Fruit fly (Drosophila melanogaster) whole organism, embryonic: ENCODE data around the gene AhcyL1.

ENCODE experiments used
- B-H1 ChIP-seq: fragments of 200-800 bp; sonication (Bioruptor generic); IDR thresholded peaks from 3 replicates; pipeline ENCODE4 v1.3.6; 2022; ENCODE audit warnings: missing biosample characterization, missing genetic modification characterization
- BEAF-32 ChIP-seq: fragments of 200-800 bp; sonication (Bioruptor generic); optimal IDR thresholded peaks from 3 replicates; lab custom pipeline; 2017; ENCODE audit warnings: missing biosample characterization, missing genetic modification characterization, mild to moderate bottlenecking, moderate library complexity, missing genetic modification reagents
- C15 ChIP-seq: fragments of 200-800 bp; sonication (Bioruptor generic); IDR thresholded peaks from 3 replicates; pipeline ENCODE4 v1.3.6; 2022; ENCODE audit warnings: missing biosample characterization, missing genetic modification characterization
- CG10274 ChIP-seq: fragments of 200-800 bp; sonication (Bioruptor generic); optimal IDR thresholded peaks from 3 replicates; lab custom pipeline; 2017; ENCODE audit warnings: missing biosample characterization, mild to moderate bottlenecking, missing genetic modification characterization
- CG10565 ChIP-seq: fragments of 200-800 bp; sonication (Bioruptor generic); optimal IDR thresholded peaks from 3 replicates; lab custom pipeline; 2016; ENCODE audit warnings: missing biosample characterization, mild to moderate bottlenecking, missing genetic modification characterization
- CG10959 ChIP-seq: fragments of 200-800 bp; sonication (Bioruptor generic); IDR thresholded peaks from 2 replicates; pipeline ENCODE4 v1.3.6; 2022; ENCODE audit warnings: missing biosample characterization, missing genetic modification characterization
- CG12104 ChIP-seq: fragments of 200-800 bp; sonication (Bioruptor generic); optimal IDR thresholded peaks from 3 replicates; lab custom pipeline; 2016; ENCODE audit warnings: missing biosample characterization, missing genetic modification characterization
- CG12219 ChIP-seq: fragments of 200-800 bp; sonication (Bioruptor generic); optimal IDR thresholded peaks from 3 replicates; lab custom pipeline; 2018; ENCODE audit warnings: missing biosample characterization, mild to moderate bottlenecking, missing genetic modification characterization
- CG13624 ChIP-seq: fragments of 200-800 bp; sonication (Bioruptor generic); optimal IDR thresholded peaks from 2 replicates; lab custom pipeline; 2016; ENCODE audit warnings: missing biosample characterization, missing genetic modification characterization
- CG15011 ChIP-seq: fragments of 200-800 bp; sonication (Bioruptor generic); optimal IDR thresholded peaks from 3 replicates; lab custom pipeline; 2018; ENCODE audit warnings: missing biosample characterization, mild to moderate bottlenecking, missing genetic modification characterization
- CG15073 ChIP-seq: fragments of 200-800 bp; sonication (Bioruptor generic); optimal IDR thresholded peaks from 2 replicates; lab custom pipeline; 2016; ENCODE audit warnings: missing biosample characterization, missing genetic modification characterization
- CG15696 ChIP-seq: fragments of 200-800 bp; sonication (Bioruptor generic); optimal IDR thresholded peaks from 2 replicates; lab custom pipeline; 2019; ENCODE audit warnings: missing biosample characterization, mild to moderate bottlenecking, missing genetic modification characterization, moderate library complexity
- CG17186 ChIP-seq: fragments of 200-800 bp; sonication (Bioruptor generic); optimal IDR thresholded peaks from 3 replicates; lab custom pipeline; 2017; ENCODE audit warnings: missing biosample characterization, missing genetic modification reagents, missing genetic modification characterization
- CG31388 ChIP-seq: fragments of 200-800 bp; sonication (Bioruptor generic); optimal IDR thresholded peaks from 2 replicates; lab custom pipeline; 2016; ENCODE audit warnings: missing biosample characterization, missing genetic modification characterization
- CG31441 ChIP-seq: fragments of 200-800 bp; sonication (Bioruptor generic); IDR thresholded peaks from 2 replicates; pipeline ENCODE4 v1.3.6; 2022; ENCODE audit warnings: missing biosample characterization, missing genetic modification characterization
- CG4404 ChIP-seq: fragments of 200-800 bp; sonication (Bioruptor generic); IDR thresholded peaks from 2 replicates; pipeline ENCODE4 v1.3.6; 2022; ENCODE audit warnings: missing biosample characterization, missing genetic modification characterization
- CG4854 ChIP-seq: fragments of 200-800 bp; sonication (Bioruptor generic); optimal IDR thresholded peaks from 2 replicates; lab custom pipeline; 2016; ENCODE audit warnings: missing biosample characterization, missing genetic modification characterization, inconsistent platforms
- CG5180 ChIP-seq: fragments of 200-800 bp; sonication (Bioruptor generic); optimal IDR thresholded peaks from 3 replicates; lab custom pipeline; 2017; ENCODE audit warnings: missing biosample characterization, missing genetic modification characterization, mild to moderate bottlenecking, moderate library complexity, missing genetic modification reagents
- CG5953 ChIP-seq: fragments of 200-800 bp; sonication (Bioruptor generic); IDR thresholded peaks from 2 replicates; pipeline ENCODE4 v1.3.6; 2022; ENCODE audit warnings: missing biosample characterization, missing genetic modification characterization
- CG7963 ChIP-seq: fragments of 200-800 bp; sonication (Bioruptor generic); IDR thresholded peaks from 3 replicates; pipeline ENCODE4 v1.3.6; 2022; ENCODE audit warnings: missing biosample characterization, missing genetic modification characterization; ENCODE audit not compliant: partially characterized antibody
- CG7987 ChIP-seq: fragments of 200-800 bp; sonication (Bioruptor generic); optimal IDR thresholded peaks from 2 replicates; lab custom pipeline; 2018; ENCODE audit warnings: missing biosample characterization, mild to moderate bottlenecking, missing genetic modification characterization, moderate library complexity
- CG8388 ChIP-seq: fragments of 200-800 bp; sonication (Bioruptor generic); optimal IDR thresholded peaks from 2 replicates; lab custom pipeline; 2019; ENCODE audit warnings: missing biosample characterization, mild to moderate bottlenecking, missing genetic modification characterization, moderate library complexity
- CrebB ChIP-seq: fragments of 200-800 bp; sonication (Bioruptor generic); optimal IDR thresholded peaks from 3 replicates; lab custom pipeline; 2018; ENCODE audit warnings: missing biosample characterization, mild to moderate bottlenecking, missing genetic modification characterization
- D ChIP-seq, 2 experiments: fragments of 200-800 bp in 1 of 2; fragments of >200 bp in 1 of 2; sonication (Bioruptor generic) in 1 of 2; optimal IDR thresholded peaks; 2 replicates in 1 of 2; 3 replicates in 1 of 2; lab custom pipeline; 2017; ENCODE audit warnings: mild to moderate bottlenecking in 1 of 2, missing biosample characterization in 1 of 2, missing genetic modification characterization in 1 of 2, missing genetic modification reagents in 1 of 2
- Deaf1 ChIP-seq: fragments of 200-800 bp; optimal IDR thresholded peaks from 3 replicates; lab custom pipeline; 2019; ENCODE audit warnings: missing biosample characterization, mild to moderate bottlenecking, missing genetic modification characterization, moderate library complexity
- Eip74EF ChIP-seq, 2 experiments: fragments of 200-800 bp in 1 of 2; fragments of >200 bp in 1 of 2; sonication (Bioruptor generic) in 1 of 2; optimal IDR thresholded peaks; 2 replicates each; lab custom pipeline; 2017 to 2019; ENCODE audit warnings: missing biosample characterization in 2 of 2, missing genetic modification characterization in 2 of 2, mild to moderate bottlenecking in 1 of 2, moderate library complexity in 1 of 2
- Hey ChIP-seq: fragments of 200-800 bp; sonication (Bioruptor generic); optimal IDR thresholded peaks from 3 replicates; lab custom pipeline; 2018; ENCODE audit warnings: missing biosample characterization, mild to moderate bottlenecking, missing genetic modification characterization
- Hmr ChIP-seq: fragments of 200-800 bp; sonication (Bioruptor generic); optimal IDR thresholded peaks from 3 replicates; lab custom pipeline; 2017; ENCODE audit warnings: mild to moderate bottlenecking, missing biosample characterization, missing genetic modification reagents, missing genetic modification characterization
- Mad ChIP-seq: fragments of 200-800 bp; sonication (Bioruptor generic); optimal IDR thresholded peaks from 2 replicates; lab custom pipeline; 2016; ENCODE audit warnings: missing biosample characterization, missing genetic modification characterization
- NC2α ChIP-seq: fragments of 200-800 bp; sonication (Bioruptor generic); optimal IDR thresholded peaks from 2 replicates; lab custom pipeline; 2016; ENCODE audit warnings: missing biosample characterization, missing genetic modification characterization
- NFAT ChIP-seq: fragments of 200-800 bp; sonication (Bioruptor generic); IDR thresholded peaks from 2 replicates; pipeline ENCODE4 v1.3.6; 2022; ENCODE audit warnings: missing biosample characterization, missing genetic modification characterization
- Oli ChIP-seq: fragments of 200-800 bp; sonication (Bioruptor generic); optimal IDR thresholded peaks from 2 replicates; lab custom pipeline; 2018; ENCODE audit warnings: missing biosample characterization, mild to moderate bottlenecking, missing genetic modification characterization, moderate library complexity
- Pdp1 ChIP-seq, 2 experiments: fragments of 200-800 bp; sonication (Bioruptor generic); optimal IDR thresholded peaks; 3 replicates each; lab custom pipeline; 2016; ENCODE audit warnings: missing biosample characterization in 2 of 2, missing genetic modification characterization in 2 of 2, mild to moderate bottlenecking in 1 of 2, moderate library complexity in 1 of 2
- ab ChIP-seq: fragments of 200-800 bp; sonication (Bioruptor generic); optimal IDR thresholded peaks from 2 replicates; lab custom pipeline; 2016; ENCODE audit warnings: missing biosample characterization, missing genetic modification characterization
- ash1 ChIP-seq: fragments of 200-800 bp; sonication (Bioruptor generic); optimal IDR thresholded peaks from 2 replicates; lab custom pipeline; 2018; ENCODE audit warnings: missing biosample characterization, mild to moderate bottlenecking, missing genetic modification characterization
- bowl ChIP-seq: fragments of 200-800 bp; sonication (Bioruptor generic); IDR thresholded peaks from 2 replicates; pipeline ENCODE4 v1.3.6; 2022; ENCODE audit warnings: missing biosample characterization, missing genetic modification characterization
- ci ChIP-seq: fragments of 200-800 bp; sonication (Bioruptor generic); IDR thresholded peaks from 3 replicates; pipeline ENCODE4 v1.3.6; 2022; ENCODE audit warnings: missing biosample characterization, missing genetic modification characterization
- disco-r ChIP-seq: fragments of 200-800 bp; sonication (Bioruptor generic); optimal IDR thresholded peaks from 2 replicates; lab custom pipeline; 2016; ENCODE audit warnings: missing biosample characterization, missing genetic modification characterization
- grau ChIP-seq: fragments of 200-800 bp; optimal IDR thresholded peaks from 3 replicates; lab custom pipeline; 2019; ENCODE audit warnings: missing biosample characterization, mild to moderate bottlenecking, missing genetic modification characterization, moderate library complexity
- hth ChIP-seq: fragments of >200 bp; optimal IDR thresholded peaks from 2 replicates; lab custom pipeline; 2017; ENCODE audit warnings: inconsistent platforms
- ind ChIP-seq: fragments of 200-800 bp; sonication (Bioruptor generic); optimal IDR thresholded peaks from 3 replicates; lab custom pipeline; 2016; ENCODE audit warnings: missing biosample characterization, missing genetic modification characterization
- inv ChIP-seq: fragments of 200-800 bp; sonication (Bioruptor generic); IDR thresholded peaks from 2 replicates; pipeline ENCODE4 v1.3.6; 2022; ENCODE audit warnings: missing biosample characterization, missing genetic modification characterization; ENCODE audit not compliant: partially characterized antibody
- lilli ChIP-seq: fragments of 200-800 bp; sonication (Bioruptor generic); optimal IDR thresholded peaks from 3 replicates; lab custom pipeline; 2016; ENCODE audit warnings: missing biosample characterization, missing genetic modification characterization
- nom ChIP-seq: fragments of 200-800 bp; sonication (Bioruptor generic); optimal IDR thresholded peaks from 2 replicates; lab custom pipeline; 2017; ENCODE audit warnings: missing biosample characterization, missing genetic modification characterization, mild to moderate bottlenecking, moderate library complexity, missing genetic modification reagents
- pho ChIP-seq: fragments of 200-800 bp; sonication (Bioruptor generic); optimal IDR thresholded peaks from 2 replicates; lab custom pipeline; 2016; ENCODE audit warnings: missing biosample characterization, missing genetic modification characterization
- tin ChIP-seq: fragments of 200-800 bp; sonication (Bioruptor generic); optimal IDR thresholded peaks from 3 replicates; lab custom pipeline; 2016; ENCODE audit warnings: missing biosample characterization, missing genetic modification characterization
- tll ChIP-seq, 2 experiments: fragments of 200-800 bp in 1 of 2; fragments of >200 bp in 1 of 2; sonication (Bioruptor generic) in 1 of 2; optimal IDR thresholded peaks; 2 replicates each; lab custom pipeline; 2017 to 2019; ENCODE audit warnings: missing biosample characterization in 2 of 2, missing genetic modification characterization in 2 of 2, mild to moderate bottlenecking in 1 of 2, moderate library complexity in 1 of 2

Gene AhcyL1

DNA sequence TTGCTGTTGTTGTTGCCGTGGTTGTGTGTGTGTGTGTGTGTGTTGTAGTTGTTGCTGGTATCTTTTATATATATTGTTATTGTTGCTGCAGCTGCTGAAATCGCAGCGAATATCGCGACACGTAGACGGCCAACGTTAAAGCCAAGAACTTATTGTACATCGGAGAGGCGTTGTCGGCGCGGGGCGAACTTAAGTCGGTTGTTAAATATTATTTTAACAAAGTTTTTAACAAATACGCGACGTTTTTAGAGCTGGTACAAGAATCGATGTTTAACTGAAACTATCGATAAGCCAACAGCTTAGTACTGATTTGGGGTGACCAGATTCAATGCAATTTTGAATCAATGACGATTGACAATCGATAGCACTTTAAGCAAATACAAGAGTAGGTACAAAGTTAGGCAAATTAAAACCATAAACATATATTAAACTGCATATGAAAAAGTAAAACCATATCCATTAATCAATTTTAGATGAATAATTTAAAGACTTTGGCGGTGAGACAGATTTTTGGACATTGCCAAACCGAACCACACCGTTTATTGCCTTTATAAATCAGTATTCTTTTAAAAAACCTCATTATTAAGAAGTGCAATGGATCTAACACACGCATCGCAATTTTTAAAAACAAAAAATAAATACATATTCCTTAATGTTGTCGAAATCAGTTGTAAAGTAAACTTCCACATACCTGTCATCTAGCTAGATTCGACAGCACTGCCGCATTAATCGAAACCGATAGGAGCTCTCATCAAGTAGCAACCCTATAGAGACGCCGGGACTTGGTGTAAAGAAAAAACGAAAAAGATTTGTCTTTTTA, 5.6 kb downstream of the AhcyL1 start, which contains the start of the genes Mrtf and Non2 (continued):
- peak; percentile 32 for TF ChIP-seq CG15011
- TF ChIP-seq NFAT (GFP tag; lab: Robert Waterston, UW), result peak; percentile 63
- peak; percentile 67 for TF ChIP-seq CG15696 (tag; lab: Kevin White, UChicago)
- 0 out of 3 replicates have a peak, but pooled peaks have one; percentile 31 for TF ChIP-seq B-H1
- 0 out of 3 replicates have a peak, but pooled peaks have one; percentile 26 for TF ChIP-seq C15 (GFP tag; lab: Robert Waterston, UW)
- TF ChIP-seq CG10959 (GFP tag; lab: Robert Waterston, UW), result no peak
- peak; percentile 49 to 76 for TF ChIP-seq Pdp1 (GFP tag; optimal IDR thresholded peaks at IDR 0.05; lab: Kevin White, UChicago)
- peak; percentile 30 for TF ChIP-seq CG17186
- TF ChIP-seq ci (GFP tag; lab: Robert Waterston, UW), result no peak; the same call in 2 of the 3 replicates
- peak; percentile 52 for TF ChIP-seq CG12104 (GFP tag; lab: Kevin White, UChicago)
- no peak for TF ChIP-seq CG5180
- TF ChIP-seq inv (GFP tag; lab: Robert Waterston, UW), result peak; percentile 77
- TF ChIP-seq nom, result no peak
- peak; percentile 21 for TF ChIP-seq Deaf1 (tag; lab: Kevin White, UChicago)
- peak; percentile 75 for TF ChIP-seq pho (GFP tag; lab: Kevin White, UChicago)
- TF ChIP-seq Hey, result no peak
- peak; percentile 89 for TF ChIP-seq BEAF-32 (GFP tag; lab: Kevin White, UChicago)
- no peak for TF ChIP-seq CG31388
- peak; percentile 80 for TF ChIP-seq lilli (GFP tag; lab: Kevin White, UChicago)
- no peak for TF ChIP-seq D (optimal IDR thresholded peaks at IDR 0.05; lab: Kevin White, UChicago)
- TF ChIP-seq D (GFP tag; optimal IDR thresholded peaks at IDR 0.05; lab: Kevin White, UChicago), result peak; percentile 26
- TF ChIP-seq disco-r (GFP tag; lab: Kevin White, UChicago), result peak; percentile 42
- TF ChIP-seq CG31441 (GFP tag; lab: Robert Waterston, UW), result peak; percentile 54
- no peak for TF ChIP-seq hth
- no peak for TF ChIP-seq ab
- no peak for TF ChIP-seq bowl (GFP tag; lab: Robert Waterston, UW)
- 0 out of 2 replicates have a peak, but pooled peaks have one; percentile 41 for TF ChIP-seq CG4404 (GFP tag; lab: Robert Waterston, UW)
- no peak for TF ChIP-seq CG4854 (GFP tag; lab: Kevin White, UChicago)
- TF ChIP-seq CG7987 (GFP tag; lab: Kevin White, UChicago), result no peak
- TF ChIP-seq Oli, result peak; percentile 17
- peak; percentile 64 for TF ChIP-seq grau (tag; lab: Kevin White, UChicago)
- no peak for TF ChIP-seq CG10565 (GFP tag; lab: Kevin White, UChicago)
- peak; percentile 63 for TF ChIP-seq Hmr (GFP tag; lab: Kevin White, UChicago)
- TF ChIP-seq CG13624 (GFP tag; lab: Kevin White, UChicago), result peak; percentile 48
- TF ChIP-seq CG8388, result peak; percentile 17
- peak; percentile 9 for TF ChIP-seq CG10274
- peak; percentile 23; the same call in 1 of the 2 replicates for TF ChIP-seq CG5953 (GFP tag; lab: Robert Waterston, UW)
- peak; percentile 48 for TF ChIP-seq Mad (GFP tag; lab: Kevin White, UChicago)
- no peak for TF ChIP-seq CrebB (tag; lab: Kevin White, UChicago)
- TF ChIP-seq NC2α (GFP tag; lab: Kevin White, UChicago), result no peak
- peak; percentile 67 for TF ChIP-seq CG7963 (GFP tag; lab: Robert Waterston, UW)
- TF ChIP-seq ash1 (GFP tag; lab: Kevin White, UChicago), result no peak
- TF ChIP-seq CG15073 (GFP tag; lab: Kevin White, UChicago), result no peak
- no peak for TF ChIP-seq CG12219 (GFP tag; lab: Kevin White, UChicago)
- TF ChIP-seq ind (GFP tag; lab: Kevin White, UChicago), result peak; percentile 68
- peak; percentile 66 for TF ChIP-seq tin
- no peak for TF ChIP-seq tll (GFP tag; optimal IDR thresholded peaks at IDR 0.05; lab: Kevin White, UChicago)
- TF ChIP-seq Eip74EF (GFP tag; optimal IDR thresholded peaks at IDR 0.05; lab: Kevin White, UChicago), result peak in 1 of 2 experiments; percentile 6
